Worm (Caenorhabditis elegans): Measurements from ENCODE around the gene grd-7.

The grd-7 gene

ce11 chrX:7309775-7310174 is 40.5 kb upstream of the grd-7 start, which contains the start of the genes his-38 and his-40:
Gene his-38, minus strand, starts transcription at chrX:7309875.
Gene his-40, plus strand, starts transcription at chrX:7310110.
- no peak for TF ChIP-seq daf-16 (GFP tag; optimal IDR thresholded peaks at IDR 0.05)
- TF ChIP-seq daf-16 (tag; optimal IDR thresholded peaks at IDR 0.05), result peak; percentile 22
- no peak for TF ChIP-seq daf-19 (GFP tag; conservative IDR thresholded peaks at IDR 0.05)

- TF ChIP-seq ztf-7 (tag; optimal IDR thresholded peaks at IDR 0.05) (no peak), ZK546.5 (tag; optimal IDR thresholded peaks at IDR 0.05) (no peak), fkh-10 (GFP tag; optimal IDR thresholded peaks at IDR 0.05) (no peak), nhr-6 (tag; optimal IDR thresholded peaks at IDR 0.05) (no peak), ZK337.2 (GFP tag; IDR thresholded peaks at IDR 0.05) (no peak), Y75B8A.6 (GFP tag; IDR thresholded peaks at IDR 0.05) (no peak), zfp-3 (GFP tag; conservative IDR thresholded peaks at IDR 0.05) (no peak), daf-19 (GFP tag; conservative IDR thresholded peaks at IDR 0.05) (no peak), hlh-30 (tag; optimal IDR thresholded peaks at IDR 0.05; ENCODE audit: insufficient read depth) (peak; percentile 53), php-3 (GFP tag; IDR thresholded peaks at IDR 0.05) (no peak), hmg-1.1 (GFP tag; IDR thresholded peaks at IDR 0.05) (peak; percentile 66), dpl-1 (GFP tag; optimal IDR thresholded peaks at IDR 0.05) (no peak), pqm-1 (tag; optimal IDR thresholded peaks at IDR 0.05) (no peak), F26F4.8 (GFP tag; conservative IDR thresholded peaks at IDR 0.05) (no peak), dmd-8 (GFP tag; IDR thresholded peaks at IDR 0.05) (no peak), snpc-4 (tag; optimal IDR thresholded peaks at IDR 0.05) (no peak), lin-29 (GFP tag; IDR thresholded peaks at IDR 0.05) (no peak), nhr-77 (tag; optimal IDR thresholded peaks at IDR 0.05) (no peak), mep-1 (tag; optimal IDR thresholded peaks at IDR 0.05) (peak; percentile 80), dmd-6 (GFP tag; IDR thresholded peaks at IDR 0.05) (peak; percentile 72), set-16 (GFP tag; IDR thresholded peaks at IDR 0.05) (no peak), mdt-29 (GFP tag; IDR thresholded peaks at IDR 0.05) (no peak), madf-9 (GFP tag; conservative IDR thresholded peaks at IDR 0.05) (no peak), T20F7.1 (GFP tag; optimal IDR thresholded peaks at IDR 0.05) (no peak), ctbp-1 (GFP tag; IDR thresholded peaks at IDR 0.05) (no peak), nhr-76 (tag; optimal IDR thresholded peaks at IDR 0.05) (no peak), zip-2 (tag; optimal IDR thresholded peaks at IDR 0.05) (no peak), egl-27 (tag; optimal IDR thresholded peaks at IDR 0.05) (no peak), sdz-12 (GFP tag; optimal IDR thresholded peaks at IDR 0.05) (no peak), hlh-11 (tag; optimal IDR thresholded peaks at IDR 0.05) (peak; percentile 81), ama-1 (optimal IDR thresholded peaks at IDR 0.05) (no peak), R02D3.7 (tag; optimal IDR thresholded peaks at IDR 0.05) (no peak), zip-11 (GFP tag; IDR thresholded peaks at IDR 0.05) (no peak), daf-16 (GFP tag; optimal IDR thresholded peaks at IDR 0.05) (peak in 1 of 2 experiments; percentile 49), daf-16 (tag; optimal IDR thresholded peaks at IDR 0.05) (peak; percentile 64), nhr-111 (GFP tag; optimal IDR thresholded peaks at IDR 0.05) (no peak), saeg-2 (GFP tag; IDR thresholded peaks at IDR 0.05) (no peak), F10B5.3 (tag; optimal IDR thresholded peaks at IDR 0.05) (no peak), tra-1 (GFP tag; IDR thresholded peaks at IDR 0.05) (peak; percentile 68; the same call in 1 of the 2 replicates), lir-3 (tag; optimal IDR thresholded peaks at IDR 0.05) (no peak), ceh-44 (GFP tag; IDR thresholded peaks at IDR 0.05) (no peak), nhr-237 (tag; optimal IDR thresholded peaks at IDR 0.05) (no peak), nhr-28 (tag; optimal IDR thresholded peaks at IDR 0.05) (peak; percentile 93), F44E2.7 (GFP tag; IDR thresholded peaks at IDR 0.05) (no peak), Y105C5A.15 (GFP tag; IDR thresholded peaks at IDR 0.05) (no peak), hif-1 (tag; optimal IDR thresholded peaks at IDR 0.05) (peak in 1 of 2 experiments; percentile 20), nhr-48 (tag; optimal IDR thresholded peaks at IDR 0.05) (no peak), daf-12 (tag; optimal IDR thresholded peaks at IDR 0.05) (no peak), F37D6.2 (tag; optimal IDR thresholded peaks at IDR 0.05) (no peak), T26A8.4 (GFP tag; IDR thresholded peaks at IDR 0.05) (no peak), ceh-62 (tag; optimal IDR thresholded peaks at IDR 0.05) (no peak)
Measured at ce11 chrX:7306434-7306833, 37.2 kb upstream of the grd-7 start.

Data from whole organism, L4 larva.